Worm (Caenorhabditis elegans): Measurements from ENCODE around the gene Y47D7A.13.

Gene Y47D7A.13

ce11 chrV:4450523-4451089 lies 14.9 kb upstream of the Y47D7A.13 start, which contains the start of gene rft-2:
Gene rft-2 (minus strand): TSS chrV:4450563.
- TF ChIP-seq ama-1 (optimal IDR thresholded peaks at IDR 0.05) (no peak), ama-1 (GFP tag; optimal IDR thresholded peaks at IDR 0.05) (no peak), lsl-1 (GFP tag; optimal IDR thresholded peaks at IDR 0.05) (peak; percentile 40), madf-3 (GFP tag; IDR thresholded peaks at IDR 0.05) (no peak), nfyb-1 (GFP tag; IDR thresholded peaks at IDR 0.05) (peak; percentile 41; the same call in 1 of the 2 replicates), lin-54 (GFP tag; optimal IDR thresholded peaks at IDR 0.05) (peak; percentile 91), dox-1 (GFP tag; IDR thresholded peaks at IDR 0.05) (0 out of 2 replicates have a peak, but pooled peaks have one; percentile 26), madf-10 (tag; optimal IDR thresholded peaks at IDR 0.05) (no peak), dpl-1 (GFP tag; optimal IDR thresholded peaks at IDR 0.05) (peak; percentile 87), F23B12.7 (tag; optimal IDR thresholded peaks at IDR 0.05; ENCODE audit: insufficient read depth) (peak; percentile 15), lin-40 (tag; optimal IDR thresholded peaks at IDR 0.05) (peak; percentile 42), mcd-1 (GFP tag; IDR thresholded peaks at IDR 0.05) (peak; percentile 94), F57C9.4 (tag; optimal IDR thresholded peaks at IDR 0.05) (no peak), bed-1 (GFP tag; IDR thresholded peaks at IDR 0.05) (no peak), nhr-80 (tag; optimal IDR thresholded peaks at IDR 0.05) (peak; percentile 19), attf-5 (GFP tag; optimal IDR thresholded peaks at IDR 0.05) (peak; percentile 25), lin-35 (GFP tag; optimal IDR thresholded peaks at IDR 0.05) (peak; percentile 56 to 92 (median 72)), snpc-1.1 (tag; optimal IDR thresholded peaks at IDR 0.05; ENCODE audit: insufficient read depth) (peak; percentile 20), efl-1 (GFP tag; optimal IDR thresholded peaks at IDR 0.05) (peak; percentile 79), cebp-1 (GFP tag; IDR thresholded peaks at IDR 0.05) (no peak), cebp-1 (tag; optimal IDR thresholded peaks at IDR 0.05) (peak; percentile 71), tbp1 (GFP tag; optimal IDR thresholded peaks at IDR 0.05) (no peak), rec-8 (tag; optimal IDR thresholded peaks at IDR 0.05) (no peak)

- TF ChIP-seq snpc-3.4 (tag; optimal IDR thresholded peaks at IDR 0.05) (peak; percentile 74), lin-40 (tag; optimal IDR thresholded peaks at IDR 0.05) (no peak), D2030.7 (GFP tag; IDR thresholded peaks at IDR 0.05) (peak; percentile 65), gei-17 (GFP tag; optimal IDR thresholded peaks at IDR 0.05) (no peak), F49E8.2 (tag; optimal IDR thresholded peaks at IDR 0.05; ENCODE audit: insufficient read depth) (peak; percentile 5), dox-1 (GFP tag; IDR thresholded peaks at IDR 0.05) (0 out of 2 replicates have a peak, but pooled peaks have one; percentile 38), ccch-3 (GFP tag; optimal IDR thresholded peaks at IDR 0.05) (no peak), F33H1.4 (GFP tag; IDR thresholded peaks at IDR 0.05) (peak; percentile 41; the same call in 1 of the 2 replicates), F57C9.4 (tag; optimal IDR thresholded peaks at IDR 0.05) (no peak), madf-6 (GFP tag; IDR thresholded peaks at IDR 0.05) (peak; percentile 85), pbrm-1 (GFP tag; IDR thresholded peaks at IDR 0.05) (peak; percentile 78), snpc-1.1 (tag; optimal IDR thresholded peaks at IDR 0.05; ENCODE audit: insufficient read depth) (peak; percentile 89), hmg-1.2 (GFP tag; IDR thresholded peaks at IDR 0.05) (peak; percentile 46), snpc-4 (GFP tag; optimal IDR thresholded peaks at IDR 0.05) (peak; percentile 91), snpc-4 (tag; optimal IDR thresholded peaks at IDR 0.05) (peak; percentile 35 to 96 (median 93)), hsf-1 (GFP tag; IDR thresholded peaks at IDR 0.05) (0 out of 2 replicates have a peak, but pooled peaks have one; percentile 15), chd-7 (tag; optimal IDR thresholded peaks at IDR 0.05) (no peak), T26A5.8 (tag; optimal IDR thresholded peaks at IDR 0.05) (no peak), xnd-1 (tag; optimal IDR thresholded peaks at IDR 0.05) (peak; percentile 62), ceh-100 (GFP tag; IDR thresholded peaks at IDR 0.05) (peak; percentile 61; the same call in 1 of the 2 replicates), mcd-1 (GFP tag; IDR thresholded peaks at IDR 0.05) (peak; percentile 54; the same call in 1 of the 2 replicates), hlh-12 (tag; optimal IDR thresholded peaks at IDR 0.05) (no peak), B0035.1 (tag; optimal IDR thresholded peaks at IDR 0.05) (no peak), efl-1 (GFP tag; optimal IDR thresholded peaks at IDR 0.05) (peak; percentile 42), tbp1 (GFP tag; optimal IDR thresholded peaks at IDR 0.05) (peak; percentile 14), lin-54 (GFP tag; optimal IDR thresholded peaks at IDR 0.05) (peak; percentile 50), snpc-1.3 (tag; optimal IDR thresholded peaks at IDR 0.05; ENCODE audit: insufficient read depth) (no peak), lin-35 (GFP tag; optimal IDR thresholded peaks at IDR 0.05) (no peak), attf-6 (GFP tag; IDR thresholded peaks at IDR 0.05) (peak; percentile 71), unc-130 (GFP tag; optimal IDR thresholded peaks at IDR 0.05) (no peak), madf-8 (GFP tag; conservative IDR thresholded peaks at IDR 0.05) (0 out of 2 replicates have a peak, but pooled peaks have one; percentile 21)
Measured at ce11 chrV:4447637-4448036, 11.9 kb upstream of the Y47D7A.13 start.
